Worm (Caenorhabditis elegans) whole organism, L1 larva: ENCODE measurements around the gene cpt-4.
A peak's percentile ranks its signal among the peaks of the same experiment; 100 is the strongest.

Experiments used
- Y116A8C.19 ChIP-seq: sonication (generic microtip); optimal IDR thresholded peaks from 2 replicates; lab custom pipeline; 2016; ENCODE audit warnings: missing compliant biosample characterization, missing genetic modification characterization, borderline replicate concordance
- blmp-1 ChIP-seq: fragments of 150-350 bp; optimal IDR thresholded peaks from 2 replicates; lab custom pipeline; 2014; ENCODE audit warnings: missing biosample characterization, missing genetic modification characterization
- ceh-63 ChIP-seq: fragments of 200-800 bp; sonication (Bioruptor generic); optimal IDR thresholded peaks from 2 replicates; lab custom pipeline; 2018; ENCODE audit warnings: mild to moderate bottlenecking, missing genetic modification characterization, missing compliant biosample characterization
- ceh-8 ChIP-seq: fragments of 200-800 bp; sonication (Bioruptor generic); optimal IDR thresholded peaks from 2 replicates; lab custom pipeline; 2018; ENCODE audit warnings: mild to moderate bottlenecking, missing genetic modification characterization, moderate library complexity, missing compliant biosample characterization
- ceh-90 ChIP-seq: sonication (generic microtip); optimal IDR thresholded peaks from 2 replicates; lab custom pipeline; 2016; ENCODE audit warnings: missing genetic modification characterization, missing compliant biosample characterization
- ces-1 ChIP-seq: fragments of 150-350 bp; optimal IDR thresholded peaks from 2 replicates; lab custom pipeline; 2014; ENCODE audit warnings: missing biosample characterization, missing genetic modification reagents, missing genetic modification characterization
- efl-1 ChIP-seq, 4 experiments: fragments of 150-350 bp; optimal IDR thresholded peaks in 3 of 4; peaks in 1 of 4; 1 replicate in 1 of 4; 2 replicates in 3 of 4; lab custom pipeline; 2014; ENCODE audit warnings: missing biosample characterization in 2 of 4, missing genetic modification characterization in 2 of 4, missing genetic modification reagents in 2 of 4
- egl-13 ChIP-seq: sonication (generic microtip); optimal IDR thresholded peaks from 2 replicates; lab custom pipeline; 2016; ENCODE audit warnings: missing genotype, missing genetic modification reagents, missing genetic modification characterization, missing compliant biosample characterization
- egl-27 ChIP-seq, 2 experiments: fragments of 150-350 bp in 1 of 2; sonication (generic microtip); optimal IDR thresholded peaks; 3 replicates each; lab custom pipeline; 2017 to 2018; ENCODE audit warnings: missing biosample characterization in 2 of 2, missing genetic modification characterization in 2 of 2, missing genetic modification reagents in 2 of 2
- elt-2 ChIP-seq: sonication (generic microtip); optimal IDR thresholded peaks from 2 replicates; lab custom pipeline; 2016; ENCODE audit warnings: missing genetic modification characterization, mild to moderate bottlenecking, inconsistent platforms, missing compliant biosample characterization, missing genetic modification reagents
- elt-3 ChIP-seq, 6 experiments: fragments of 150-350 bp in 1 of 6; sonication (generic microtip); optimal IDR thresholded peaks; 2 replicates each; lab custom pipeline; 2017 to 2018; ENCODE audit warnings: missing biosample characterization in 6 of 6, missing genetic modification characterization in 6 of 6, inconsistent platforms in 1 of 6
- ets-5 ChIP-seq: fragments of 200-800 bp; sonication (Bioruptor generic); IDR thresholded peaks from 2 replicates; pipeline ENCODE4 v1.3.6; 2022; ENCODE audit warnings: missing genetic modification characterization, missing compliant biosample characterization
- fkh-10 ChIP-seq: sonication (generic microtip); optimal IDR thresholded peaks from 2 replicates; lab custom pipeline; 2017; ENCODE audit warnings: missing biosample characterization, missing genetic modification reagents, missing genetic modification characterization
- fkh-4 ChIP-seq: sonication (generic microtip); optimal IDR thresholded peaks from 2 replicates; lab custom pipeline; 2016; ENCODE audit warnings: missing compliant biosample characterization, missing genetic modification characterization, borderline replicate concordance
- fos-1 ChIP-seq: fragments of 150-350 bp; optimal IDR thresholded peaks from 2 replicates; lab custom pipeline; 2014; ENCODE audit warnings: missing biosample characterization, missing genetic modification characterization
- hlh-17 ChIP-seq: fragments of 200-800 bp; sonication (Bioruptor generic); optimal IDR thresholded peaks from 2 replicates; lab custom pipeline; 2018; ENCODE audit warnings: missing genetic modification characterization, mild to moderate bottlenecking, missing compliant biosample characterization, moderate library complexity, borderline replicate concordance
- hlh-4 ChIP-seq: sonication (generic microtip); optimal IDR thresholded peaks from 2 replicates; lab custom pipeline; 2016; ENCODE audit warnings: mild to moderate bottlenecking, missing genetic modification characterization, missing compliant biosample characterization
- isw-1 ChIP-seq: fragments of 200-800 bp; sonication (Bioruptor generic); IDR thresholded peaks from 2 replicates; pipeline ENCODE4 v1.3.6; 2022; ENCODE audit warnings: missing genetic modification characterization, missing compliant biosample characterization
- jun-1 ChIP-seq: fragments of 150-350 bp; optimal IDR thresholded peaks from 2 replicates; lab custom pipeline; 2014; ENCODE audit warnings: missing biosample characterization, missing genetic modification reagents, missing genetic modification characterization
- lin-13 ChIP-seq: fragments of 150-350 bp; optimal IDR thresholded peaks from 2 replicates; lab custom pipeline; 2014; ENCODE audit warnings: missing biosample characterization, missing genetic modification reagents, missing genetic modification characterization
- lin-35 ChIP-seq, 2 experiments: fragments of 150-350 bp; optimal IDR thresholded peaks; 2 replicates each; lab custom pipeline; 2014; ENCODE audit warnings: missing biosample characterization in 2 of 2, missing genetic modification characterization in 2 of 2, missing genetic modification reagents in 2 of 2
- lir-3 ChIP-seq: sonication (generic microtip); optimal IDR thresholded peaks from 2 replicates; lab custom pipeline; 2016; ENCODE audit warnings: mild to moderate bottlenecking, missing genetic modification characterization, moderate library complexity, missing compliant biosample characterization; ENCODE audit not compliant: poor library complexity
- lsy-2 ChIP-seq, 2 experiments: fragments of 150-350 bp; optimal IDR thresholded peaks; 2 replicates each; lab custom pipeline; 2014; ENCODE audit warnings: missing biosample characterization in 2 of 2, missing genetic modification characterization in 2 of 2
- mab-9 ChIP-seq: fragments of 200-800 bp; sonication (Bioruptor generic); IDR thresholded peaks from 2 replicates; pipeline ENCODE4 v1.3.6; 2022; ENCODE audit warnings: missing genetic modification reagents, missing genetic modification characterization, missing compliant biosample characterization
- mef-2 ChIP-seq: fragments of 150-350 bp; optimal IDR thresholded peaks from 2 replicates; lab custom pipeline; 2014; ENCODE audit warnings: missing biosample characterization, missing genetic modification characterization
- mep-1 ChIP-seq: fragments of 150-350 bp; optimal IDR thresholded peaks from 2 replicates; lab custom pipeline; 2014; ENCODE audit warnings: missing biosample characterization, missing genetic modification characterization
- nhr-11 ChIP-seq: fragments of 150-350 bp; optimal IDR thresholded peaks from 2 replicates; lab custom pipeline; 2014; ENCODE audit warnings: missing biosample characterization, missing genetic modification characterization
- nhr-12 ChIP-seq: sonication (generic microtip); optimal IDR thresholded peaks from 2 replicates; lab custom pipeline; 2017; ENCODE audit warnings: missing biosample characterization, missing genetic modification characterization
- nhr-19 ChIP-seq: fragments of 200-800 bp; sonication (Bioruptor generic); conservative IDR thresholded peaks from 2 replicates; pipeline ENCODE4 v1.3.6; 2022; ENCODE audit warnings: missing genetic modification characterization, missing compliant biosample characterization
- nhr-20 ChIP-seq: sonication (generic microtip); optimal IDR thresholded peaks from 2 replicates; lab custom pipeline; 2016; ENCODE audit warnings: mild to moderate bottlenecking, missing genetic modification characterization, missing compliant biosample characterization
- nhr-28 ChIP-seq: fragments of 150-350 bp; optimal IDR thresholded peaks from 2 replicates; lab custom pipeline; 2014; ENCODE audit warnings: missing biosample characterization, missing genetic modification characterization
- nhr-47 ChIP-seq: sonication (generic microtip); optimal IDR thresholded peaks from 2 replicates; lab custom pipeline; 2016; ENCODE audit warnings: mild to moderate bottlenecking, missing genetic modification characterization, moderate library complexity, missing compliant biosample characterization
- nhr-71 ChIP-seq: sonication (generic microtip); optimal IDR thresholded peaks from 2 replicates; lab custom pipeline; 2016; ENCODE audit warnings: mild to moderate bottlenecking, missing genetic modification characterization, moderate library complexity, missing compliant biosample characterization
- nhr-77 ChIP-seq: fragments of 150-350 bp; optimal IDR thresholded peaks from 2 replicates; lab custom pipeline; 2014; ENCODE audit warnings: missing biosample characterization, missing genetic modification characterization
- nhr-84 ChIP-seq: sonication (generic microtip); optimal IDR thresholded peaks from 2 replicates; lab custom pipeline; 2017; ENCODE audit warnings: missing biosample characterization, missing genetic modification characterization
- nhr-85 ChIP-seq: sonication (generic microtip); peaks from one replicate; lab custom pipeline; 2016; ENCODE audit warnings: missing genetic modification characterization, inconsistent platforms, missing compliant biosample characterization
- nhr-90 ChIP-seq: sonication (generic microtip); optimal IDR thresholded peaks from 2 replicates; lab custom pipeline; 2016; ENCODE audit warnings: mild to moderate bottlenecking, missing genetic modification characterization, missing compliant biosample characterization; ENCODE audit not compliant: poor library complexity
- pag-3 ChIP-seq: sonication (generic microtip); optimal IDR thresholded peaks from 2 replicates; lab custom pipeline; 2017; ENCODE audit warnings: missing genetic modification characterization, mild to moderate bottlenecking, missing compliant biosample characterization, antibody characterized with exemption, borderline replicate concordance; ENCODE audit not compliant: insufficient read depth
- pax-3 ChIP-seq: fragments of 200-800 bp; sonication (Bioruptor generic); optimal IDR thresholded peaks from 2 replicates; lab custom pipeline; 2018; ENCODE audit warnings: mild to moderate bottlenecking, missing genetic modification characterization, moderate library complexity, missing compliant biosample characterization
- pqm-1 ChIP-seq: sonication (generic microtip); optimal IDR thresholded peaks from 3 replicates; lab custom pipeline; 2017; ENCODE audit warnings: missing biosample characterization, missing genetic modification characterization
- skn-1 ChIP-seq: fragments of 150-350 bp; optimal IDR thresholded peaks from 2 replicates; lab custom pipeline; 2014; ENCODE audit warnings: missing biosample characterization, missing genetic modification characterization
- snu-23 ChIP-seq: sonication (generic microtip); optimal IDR thresholded peaks from 2 replicates; lab custom pipeline; 2016; ENCODE audit warnings: missing genetic modification characterization, missing compliant biosample characterization
- sptf-1 ChIP-seq: fragments of 150-350 bp; optimal IDR thresholded peaks from 2 replicates; lab custom pipeline; 2014; ENCODE audit warnings: missing biosample characterization, missing genetic modification characterization
- sup-37 ChIP-seq: fragments of 200-800 bp; sonication (Bioruptor generic); optimal IDR thresholded peaks from 2 replicates; lab custom pipeline; 2018; ENCODE audit warnings: mild to moderate bottlenecking, missing genetic modification characterization, missing compliant biosample characterization
- tbx-2 ChIP-seq: sonication (generic microtip); optimal IDR thresholded peaks from 2 replicates; lab custom pipeline; 2016; ENCODE audit warnings: missing genetic modification characterization, missing compliant biosample characterization
- tlp-1 ChIP-seq: fragments of 150-350 bp; optimal IDR thresholded peaks from 2 replicates; lab custom pipeline; 2014; ENCODE audit warnings: missing biosample characterization, missing genetic modification characterization
- unc-130 ChIP-seq: fragments of 150-350 bp; optimal IDR thresholded peaks from 2 replicates; lab custom pipeline; 2017; ENCODE audit warnings: missing biosample characterization, missing genetic modification characterization, inconsistent platforms
- unc-86 ChIP-seq: sonication (generic microtip); optimal IDR thresholded peaks from 2 replicates; lab custom pipeline; 2016; ENCODE audit warnings: missing genetic modification characterization, missing compliant biosample characterization
- unc-98 ChIP-seq: fragments of 200-800 bp; sonication (Bioruptor generic); IDR thresholded peaks from 2 replicates; pipeline ENCODE4 v1.3.6; 2022; ENCODE audit warnings: missing genetic modification characterization, missing compliant biosample characterization
- xbp-1 ChIP-seq: sonication (generic microtip); optimal IDR thresholded peaks from 2 replicates; lab custom pipeline; 2016; ENCODE audit warnings: missing genetic modification characterization, missing compliant biosample characterization
- zip-4 ChIP-seq: fragments of 200-800 bp; sonication (Bioruptor generic); optimal IDR thresholded peaks from 2 replicates; lab custom pipeline; 2018; ENCODE audit warnings: mild to moderate bottlenecking, missing genetic modification characterization, moderate library complexity, missing compliant biosample characterization
- ztf-11 ChIP-seq, 2 experiments: sonication (generic microtip); optimal IDR thresholded peaks; 2 replicates each; lab custom pipeline; 2016 to 2017; ENCODE audit warnings: missing genetic modification characterization in 2 of 2, missing biosample characterization in 1 of 2, missing compliant biosample characterization in 1 of 2
- ztf-4 ChIP-seq: fragments of 150-350 bp; optimal IDR thresholded peaks from 2 replicates; lab custom pipeline; 2014; ENCODE audit warnings: missing biosample characterization, missing genetic modification characterization

The cpt-4 gene

ce11 chrV:5018067-5018466 lies 9.5 kb downstream of the cpt-4 start:
- TF ChIP-seq snu-23 (GFP tag; lab: Kevin White, UChicago) (no peak), egl-13 (tag; lab: Kevin White, UChicago) (no peak), pag-3 (no peak), ceh-90 (tag; lab: Kevin White, UChicago) (no peak), pqm-1 (tag; lab: Kevin White, UChicago) (no peak), ceh-63 (GFP tag; lab: Kevin White, UChicago) (no peak), jun-1 (peak; percentile 20), lsy-2 (tag; optimal IDR thresholded peaks at IDR 0.05; lab: Kevin White, UChicago) (no peak), xbp-1 (tag; lab: Kevin White, UChicago) (no peak), unc-98 (GFP tag; lab: Robert Waterston, UW) (no peak), ets-5 (GFP tag; lab: Robert Waterston, UW) (no peak), nhr-28 (tag; lab: Kevin White, UChicago) (no peak), ztf-4 (no peak), fkh-10 (GFP tag; lab: Kevin White, UChicago) (no peak), fos-1 (tag; lab: Kevin White, UChicago) (no peak), fkh-4 (no peak), tlp-1 (peak; percentile 66), nhr-84 (tag; lab: Kevin White, UChicago) (no peak), unc-86 (tag; lab: Kevin White, UChicago) (no peak), ztf-11 (tag; optimal IDR thresholded peaks at IDR 0.05; lab: Kevin White, UChicago) (no peak), efl-1 (optimal IDR thresholded peaks at IDR 0.05; lab: Kevin White, UChicago) (no peak), efl-1 (GFP tag; optimal IDR thresholded peaks at IDR 0.05 in 1 of 2; lab: Kevin White, UChicago) (no peak), nhr-12 (tag; lab: Kevin White, UChicago) (no peak), tbx-2 (tag; lab: Kevin White, UChicago) (no peak), sptf-1 (tag; lab: Kevin White, UChicago) (no peak), pax-3 (tag; lab: Kevin White, UChicago) (no peak), nhr-19 (GFP tag; lab: Robert Waterston, UW) (no peak), ceh-8 (no peak), lin-13 (no peak), blmp-1 (tag; lab: Kevin White, UChicago) (no peak), lir-3 (tag; lab: Kevin White, UChicago) (no peak), unc-130 (tag; lab: Kevin White, UChicago) (no peak), mab-9 (no peak), isw-1 (GFP tag; lab: Robert Waterston, UW) (no peak), skn-1 (tag; lab: Kevin White, UChicago) (no peak), lin-35 (GFP tag; optimal IDR thresholded peaks at IDR 0.05; lab: Kevin White, UChicago) (peak in 1 of 2 experiments; percentile 13), nhr-90 (tag; lab: Kevin White, UChicago) (peak; percentile 35), zip-4 (GFP tag; lab: Kevin White, UChicago) (no peak), nhr-47 (tag; lab: Kevin White, UChicago) (no peak), hlh-4 (tag; lab: Kevin White, UChicago) (no peak), mep-1 (no peak), Y116A8C.19 (tag; lab: Kevin White, UChicago) (no peak), nhr-20 (tag; lab: Kevin White, UChicago) (peak; percentile 10), ces-1 (GFP tag; lab: Kevin White, UChicago) (no peak), sup-37 (GFP tag; lab: Kevin White, UChicago) (no peak), elt-2 (tag; lab: Kevin White, UChicago) (peak; percentile 92), nhr-77 (tag; lab: Kevin White, UChicago) (no peak), hlh-17 (no peak), nhr-11 (tag; lab: Kevin White, UChicago) (no peak), nhr-85 (tag; lab: Kevin White, UChicago) (no peak), nhr-71 (tag; lab: Kevin White, UChicago) (peak; percentile 3), mef-2 (tag; lab: Kevin White, UChicago) (no peak), elt-3 (tag; optimal IDR thresholded peaks at IDR 0.05; lab: Kevin White, UChicago) (no peak), egl-27 (tag; optimal IDR thresholded peaks at IDR 0.05; lab: Kevin White, UChicago) (no peak)
- TF ChIP-seq, all 84 proteins: peak for 7
